Worm (Caenorhabditis elegans): ENCODE data around the gene ebp-1.

DNA sequence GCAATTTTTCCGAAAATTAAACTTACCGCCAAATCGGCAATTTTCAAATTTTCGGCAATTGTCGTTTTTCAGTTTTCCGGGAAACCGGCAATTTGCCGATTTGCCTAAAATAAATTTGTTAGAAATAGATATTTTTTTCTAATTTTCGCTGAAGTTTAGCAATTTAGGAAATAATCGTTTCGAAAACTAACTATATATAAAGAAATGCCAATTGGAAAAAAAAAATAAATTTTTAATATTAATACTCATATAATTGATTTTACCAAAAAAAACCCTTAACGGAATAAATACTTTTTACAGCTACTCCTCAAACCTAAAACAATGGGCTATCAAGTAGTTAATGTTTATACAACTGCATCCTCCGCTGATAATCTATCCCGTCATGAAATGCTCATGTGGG lies at the start of gene ebp-1:
- TF ChIP-seq W03F9.2 (tag; optimal IDR thresholded peaks at IDR 0.05) = no peak
- no peak for TF ChIP-seq him-1 (tag; optimal IDR thresholded peaks at IDR 0.05)

Data from whole organism, L4/young adult.